Fruit fly (Drosophila melanogaster): ENCODE results near the gene fon.

Gene fon

DNA sequence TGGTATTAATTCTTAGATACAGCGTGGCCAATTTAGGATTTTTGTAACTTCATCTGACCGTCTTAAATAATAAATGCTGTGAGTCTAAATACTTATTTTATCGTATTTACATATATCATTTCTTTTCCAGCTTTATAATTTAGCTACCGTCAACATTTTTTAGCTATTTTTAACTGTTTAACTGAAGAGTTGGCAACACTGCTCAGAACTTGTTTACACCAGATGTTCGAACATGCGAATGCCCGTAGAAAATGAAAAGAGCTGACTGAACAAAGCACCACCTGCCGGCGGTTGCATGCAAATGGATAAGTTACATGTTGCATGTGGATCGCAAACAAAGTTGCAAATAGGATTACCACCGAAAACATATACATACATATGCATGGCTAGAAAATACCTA, 22.5 kb downstream of the fon start (continued):
- peak; percentile 87 for TF ChIP-seq CG11504 (tag; optimal IDR thresholded peaks at IDR 0.05)
- no peak for TF ChIP-seq mam (GFP tag; optimal IDR thresholded peaks at IDR 0.05)
- peak; percentile 77 for TF ChIP-seq row (GFP tag; IDR thresholded peaks at IDR 0.05)
- peak; percentile 95 for TF ChIP-seq Sry-β (GFP tag; optimal IDR thresholded peaks at IDR 0.05)
- no peak for TF ChIP-seq bab2 (GFP tag; optimal IDR thresholded peaks at IDR 0.05)
- TF ChIP-seq scrt (GFP tag; optimal IDR thresholded peaks at IDR 0.05): peak; percentile 49
- TF ChIP-seq CG6689 (GFP tag; IDR thresholded peaks at IDR 0.05): 0 out of 2 replicates have a peak, but pooled peaks have one; percentile 19
- TF ChIP-seq Tbp (GFP tag; optimal IDR thresholded peaks at IDR 0.05): peak; percentile 48
- no peak for TF ChIP-seq Bgb (GFP tag; IDR thresholded peaks at IDR 0.05; ENCODE audit: partially characterized antibody)
- peak; percentile 30 for TF ChIP-seq CG3281 (GFP tag; optimal IDR thresholded peaks at IDR 0.05)
- TF ChIP-seq bbx (GFP tag; IDR thresholded peaks at IDR 0.05; ENCODE audit: partially characterized antibody): no peak
- TF ChIP-seq h (optimal IDR thresholded peaks at IDR 0.05): no peak
- TF ChIP-seq D19A (tag; optimal IDR thresholded peaks at IDR 0.05): peak; percentile 20
- TF ChIP-seq nmo (GFP tag; optimal IDR thresholded peaks at IDR 0.05): peak; percentile 14
- TF ChIP-seq CG31441 (GFP tag; IDR thresholded peaks at IDR 0.05): 0 out of 2 replicates have a peak, but pooled peaks have one; percentile 14
- no peak for TF ChIP-seq CG34376 (GFP tag; optimal IDR thresholded peaks at IDR 0.05)
- peak in 1 of 2 experiments; percentile 30 for TF ChIP-seq crp (GFP tag; optimal IDR thresholded peaks at IDR 0.05)
- TF ChIP-seq CG2875 (GFP tag; optimal IDR thresholded peaks at IDR 0.05): peak; percentile 12
- TF ChIP-seq Hmr (GFP tag; optimal IDR thresholded peaks at IDR 0.05): peak; percentile 6
- TF ChIP-seq sisA (GFP tag; IDR thresholded peaks at IDR 0.05): no peak
- TF ChIP-seq CG15514 (GFP tag; optimal IDR thresholded peaks at IDR 0.05): peak; percentile 54
- TF ChIP-seq CG12659 (GFP tag; optimal IDR thresholded peaks at IDR 0.05): peak; percentile 19
- TF ChIP-seq tll (GFP tag; optimal IDR thresholded peaks at IDR 0.05): no peak
- no peak for TF ChIP-seq Hey (tag; optimal IDR thresholded peaks at IDR 0.05)
- no peak for TF ChIP-seq croc (GFP tag; conservative IDR thresholded peaks at IDR 0.05)
- TF ChIP-seq trem (tag; optimal IDR thresholded peaks at IDR 0.05): peak; percentile 6
- TF ChIP-seq CG1603 (tag; optimal IDR thresholded peaks at IDR 0.05): peak; percentile 28
- TF ChIP-seq chn (GFP tag; optimal IDR thresholded peaks at IDR 0.05): no peak
- TF ChIP-seq twi (tag; optimal IDR thresholded peaks at IDR 0.05): peak; percentile 64
- TF ChIP-seq CG17361 (GFP tag; IDR thresholded peaks at IDR 0.05): peak; percentile 25; the same call in 1 of the 3 replicates
- no peak for TF ChIP-seq lmd (GFP tag; IDR thresholded peaks at IDR 0.05)
- TF ChIP-seq Dp (GFP tag; optimal IDR thresholded peaks at IDR 0.05): no peak
- TF ChIP-seq Vsx1 (GFP tag; optimal IDR thresholded peaks at IDR 0.05): peak; percentile 16
- TF ChIP-seq CG10209 (GFP tag; optimal IDR thresholded peaks at IDR 0.05): no peak
- TF ChIP-seq sob (GFP tag; IDR thresholded peaks at IDR 0.05): 0 out of 2 replicates have a peak, but pooled peaks have one; percentile 9
- TF ChIP-seq gem (tag; optimal IDR thresholded peaks at IDR 0.05): peak; percentile 47
- TF ChIP-seq CG11456 (GFP tag; IDR thresholded peaks at IDR 0.05): peak; percentile 53; the same call in 1 of the 3 replicates

DNA sequence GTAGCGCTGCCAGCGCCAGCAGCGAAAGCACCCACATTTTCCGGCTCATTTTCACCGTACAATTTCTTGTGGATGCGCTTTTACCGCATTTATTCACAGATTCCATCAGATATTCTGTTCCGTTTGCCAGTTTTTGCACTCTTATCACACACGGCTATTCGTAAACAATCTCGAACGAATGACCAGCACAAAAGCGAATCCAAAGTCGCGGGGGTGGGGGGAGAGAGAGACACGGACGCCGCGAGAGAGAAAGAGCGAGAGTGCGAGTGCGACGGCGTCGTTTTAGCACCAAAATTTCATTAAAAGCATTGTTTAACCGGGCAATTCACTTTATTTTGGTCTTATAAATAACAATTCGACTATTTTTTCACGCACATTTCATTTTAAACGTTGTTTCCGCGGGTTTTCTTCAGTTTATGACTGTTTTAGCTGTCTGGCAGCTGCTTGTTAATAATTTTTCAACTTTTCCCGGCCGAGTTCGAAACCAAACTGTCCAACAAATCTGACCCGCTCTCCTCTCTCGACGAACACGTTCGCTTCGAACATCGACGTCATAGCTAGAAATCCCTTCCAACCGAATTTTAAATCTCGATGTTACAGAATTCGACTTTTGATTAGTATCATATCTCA, 23.2 kb downstream of the fon start, which contains the start of gene dnt:
dnt (minus strand) TSS at position 494 of the 630 bp plus-strand sequence.
- TF ChIP-seq gcm (GFP tag; optimal IDR thresholded peaks at IDR 0.05) (peak; percentile 24), Hsf (GFP tag; optimal IDR thresholded peaks at IDR 0.05) (no peak), HLH4C (GFP tag; IDR thresholded peaks at IDR 0.05; ENCODE audit: partially characterized antibody) (0 out of 3 replicates have a peak, but pooled peaks have one; percentile 38), oc (tag; optimal IDR thresholded peaks at IDR 0.05) (no peak), Fer2 (tag; optimal IDR thresholded peaks at IDR 0.05) (no peak), lilli (GFP tag; optimal IDR thresholded peaks at IDR 0.05) (no peak), CG2875 (GFP tag; optimal IDR thresholded peaks at IDR 0.05) (no peak), CG12155 (GFP tag; optimal IDR thresholded peaks at IDR 0.05) (no peak), CG9876 (GFP tag; optimal IDR thresholded peaks at IDR 0.05) (no peak), CG12659 (GFP tag; optimal IDR thresholded peaks at IDR 0.05) (no peak), CG1832 (GFP tag; optimal IDR thresholded peaks at IDR 0.05) (peak; percentile 51), bsh (GFP tag; optimal IDR thresholded peaks at IDR 0.05) (no peak), Trl (optimal IDR thresholded peaks at IDR 0.05) (peak; percentile 80 to 91), Trl (GFP tag; optimal IDR thresholded peaks at IDR 0.05) (no peak), slou (GFP tag; optimal IDR thresholded peaks at IDR 0.05) (no peak)
